Fruit fly (Drosophila melanogaster) whole organism, embryonic: ENCODE results near the gene CG4101.

Experiments
- Blimp-1 ChIP-seq: fragments of 200-800 bp; sonication (Bioruptor generic); optimal IDR thresholded peaks from 3 replicates; lab custom pipeline; 2018; ENCODE audit warnings: missing biosample characterization, missing genetic modification characterization, mild to moderate bottlenecking, moderate library complexity, missing genetic modification reagents
- CG10462 ChIP-seq: fragments of 200-800 bp; sonication (Bioruptor generic); optimal IDR thresholded peaks from 2 replicates; lab custom pipeline; 2016; ENCODE audit warnings: missing biosample characterization, missing genetic modification characterization
- CG11456 ChIP-seq: fragments of 200-800 bp; sonication (Bioruptor generic); IDR thresholded peaks from 3 replicates; pipeline ENCODE4 v1.3.6; 2022; ENCODE audit warnings: missing biosample characterization, missing genetic modification characterization
- CG11504 ChIP-seq: fragments of 200-800 bp; sonication (Bioruptor generic); optimal IDR thresholded peaks from 3 replicates; lab custom pipeline; 2019; ENCODE audit warnings: missing biosample characterization, mild to moderate bottlenecking, missing genetic modification characterization, moderate library complexity
- CG13296 ChIP-seq: fragments of 200-800 bp; sonication (Bioruptor generic); optimal IDR thresholded peaks from 3 replicates; lab custom pipeline; 2018; ENCODE audit warnings: missing biosample characterization, mild to moderate bottlenecking, missing genetic modification characterization
- CG15269 ChIP-seq: fragments of 200-800 bp; sonication (Bioruptor generic); optimal IDR thresholded peaks from 2 replicates; lab custom pipeline; 2018; ENCODE audit warnings: missing biosample characterization, mild to moderate bottlenecking, missing genetic modification characterization, moderate library complexity
- CG15601 ChIP-seq: fragments of 200-800 bp; sonication (Bioruptor generic); optimal IDR thresholded peaks from 3 replicates; lab custom pipeline; 2019; ENCODE audit warnings: missing biosample characterization, mild to moderate bottlenecking, missing genetic modification characterization, moderate library complexity
- CG15696 ChIP-seq: fragments of 200-800 bp; sonication (Bioruptor generic); optimal IDR thresholded peaks from 2 replicates; lab custom pipeline; 2019; ENCODE audit warnings: missing biosample characterization, mild to moderate bottlenecking, missing genetic modification characterization, moderate library complexity
- CG17568 ChIP-seq: fragments of 200-800 bp; sonication (Bioruptor generic); optimal IDR thresholded peaks from 2 replicates; lab custom pipeline; 2018; ENCODE audit warnings: missing biosample characterization, mild to moderate bottlenecking, missing genetic modification characterization, moderate library complexity
- CG1832 ChIP-seq: fragments of 200-800 bp; sonication (Bioruptor generic); optimal IDR thresholded peaks from 2 replicates; lab custom pipeline; 2017; ENCODE audit warnings: missing biosample characterization, mild to moderate bottlenecking, missing genetic modification characterization, inconsistent platforms
- CG32532 ChIP-seq: fragments of 200-800 bp; sonication (Bioruptor generic); IDR thresholded peaks from 2 replicates; pipeline ENCODE4 v1.3.6; 2022; ENCODE audit warnings: missing biosample characterization, missing genetic modification characterization
- CG3838 ChIP-seq: fragments of 200-800 bp; sonication (Bioruptor generic); optimal IDR thresholded peaks from 3 replicates; lab custom pipeline; 2016; ENCODE audit warnings: missing biosample characterization, missing genetic modification characterization
- CG4328 ChIP-seq: fragments of 200-800 bp; sonication (Bioruptor generic); optimal IDR thresholded peaks from 3 replicates; lab custom pipeline; 2017; ENCODE audit warnings: missing biosample characterization, missing genetic modification reagents, missing genetic modification characterization
- CG4424 ChIP-seq: fragments of 200-800 bp; sonication (Bioruptor generic); optimal IDR thresholded peaks from 3 replicates; lab custom pipeline; 2016; ENCODE audit warnings: missing biosample characterization, missing genetic modification characterization
- CG4617 ChIP-seq: fragments of 200-800 bp; sonication (Bioruptor generic); optimal IDR thresholded peaks from 3 replicates; lab custom pipeline; 2016; ENCODE audit warnings: missing biosample characterization, missing genetic modification characterization, borderline replicate concordance
- CHES-1-like ChIP-seq: fragments of 200-800 bp; sonication (Bioruptor generic); optimal IDR thresholded peaks from 2 replicates; lab custom pipeline; 2016; ENCODE audit warnings: missing biosample characterization, missing genetic modification characterization
- CkIIα-i1 ChIP-seq: fragments of 200-800 bp; sonication (Bioruptor generic); IDR thresholded peaks from 2 replicates; pipeline ENCODE4 v1.3.6; 2022; ENCODE audit warnings: missing biosample characterization, missing genetic modification characterization
- D ChIP-seq, 2 experiments: fragments of 200-800 bp in 1 of 2; fragments of >200 bp in 1 of 2; sonication (Bioruptor generic) in 1 of 2; optimal IDR thresholded peaks; 2 replicates in 1 of 2; 3 replicates in 1 of 2; lab custom pipeline; 2017; ENCODE audit warnings: mild to moderate bottlenecking in 1 of 2, missing biosample characterization in 1 of 2, missing genetic modification characterization in 1 of 2, missing genetic modification reagents in 1 of 2
- HLH3B ChIP-seq: fragments of 200-800 bp; sonication (Bioruptor generic); IDR thresholded peaks from 2 replicates; pipeline ENCODE4 v1.3.6; 2022; ENCODE audit warnings: missing biosample characterization, missing genetic modification characterization
- Hey ChIP-seq: fragments of 200-800 bp; sonication (Bioruptor generic); optimal IDR thresholded peaks from 3 replicates; lab custom pipeline; 2018; ENCODE audit warnings: missing biosample characterization, mild to moderate bottlenecking, missing genetic modification characterization
- NC2β ChIP-seq: fragments of 200-800 bp; sonication (Bioruptor generic); optimal IDR thresholded peaks from 2 replicates; lab custom pipeline; 2016; ENCODE audit warnings: missing biosample characterization, missing genetic modification characterization
- NFAT ChIP-seq: fragments of 200-800 bp; sonication (Bioruptor generic); IDR thresholded peaks from 2 replicates; pipeline ENCODE4 v1.3.6; 2022; ENCODE audit warnings: missing biosample characterization, missing genetic modification characterization
- Nf-YA ChIP-seq: fragments of 200-800 bp; sonication (Bioruptor generic); IDR thresholded peaks from 2 replicates; pipeline ENCODE4 v1.3.6; 2022; ENCODE audit warnings: missing biosample characterization, missing genetic modification characterization
- Nf-YC ChIP-seq: fragments of 200-800 bp; optimal IDR thresholded peaks from 3 replicates; lab custom pipeline; 2019; ENCODE audit warnings: missing biosample characterization, mild to moderate bottlenecking, missing genetic modification characterization, moderate library complexity
- Ravus ChIP-seq: fragments of 200-800 bp; sonication (Bioruptor generic); IDR thresholded peaks from 2 replicates; pipeline ENCODE4 v1.3.6; 2022; ENCODE audit warnings: missing biosample characterization, missing genetic modification characterization
- Rfx ChIP-seq: fragments of 200-800 bp; sonication (Bioruptor generic); IDR thresholded peaks from 2 replicates; pipeline ENCODE4 v1.3.6; 2022; ENCODE audit warnings: missing biosample characterization, missing genetic modification characterization
- Spps ChIP-seq: fragments of 200-800 bp; sonication (Bioruptor generic); optimal IDR thresholded peaks from 2 replicates; lab custom pipeline; 2018; ENCODE audit warnings: missing biosample characterization, mild to moderate bottlenecking, missing genetic modification characterization
- Usf ChIP-seq: fragments of 200-800 bp; sonication (Bioruptor generic); optimal IDR thresholded peaks from 2 replicates; lab custom pipeline; 2017; ENCODE audit warnings: missing genotype, missing biosample characterization, missing genetic modification characterization
- al ChIP-seq: fragments of 200-800 bp; sonication (Bioruptor generic); IDR thresholded peaks from 2 replicates; pipeline ENCODE4 v1.3.6; 2022; ENCODE audit warnings: missing biosample characterization, missing genetic modification characterization
- ash1 ChIP-seq: fragments of 200-800 bp; sonication (Bioruptor generic); optimal IDR thresholded peaks from 2 replicates; lab custom pipeline; 2018; ENCODE audit warnings: missing biosample characterization, mild to moderate bottlenecking, missing genetic modification characterization
- bcd ChIP-seq: fragments of 200-800 bp; sonication (Bioruptor generic); optimal IDR thresholded peaks from 2 replicates; lab custom pipeline; 2017; ENCODE audit warnings: missing biosample characterization, mild to moderate bottlenecking, missing genetic modification characterization
- bigmax ChIP-seq: fragments of 200-800 bp; sonication (Bioruptor generic); optimal IDR thresholded peaks from 2 replicates; lab custom pipeline; 2018; ENCODE audit warnings: missing biosample characterization, mild to moderate bottlenecking, missing genetic modification characterization
- cas ChIP-seq: fragments of 200-800 bp; sonication (Bioruptor generic); IDR thresholded peaks from 2 replicates; pipeline ENCODE4 v1.3.6; 2022; ENCODE audit warnings: missing biosample characterization, missing genetic modification characterization
- corto ChIP-seq: fragments of 200-800 bp; sonication (Bioruptor generic); optimal IDR thresholded peaks from 2 replicates; lab custom pipeline; 2016; ENCODE audit warnings: missing biosample characterization, mild to moderate bottlenecking, missing genetic modification characterization, moderate library complexity
- dysf ChIP-seq: fragments of 200-800 bp; sonication (Bioruptor generic); IDR thresholded peaks from 3 replicates; pipeline ENCODE4 v1.3.6; 2022; ENCODE audit warnings: missing biosample characterization, missing genetic modification characterization
- exex ChIP-seq: fragments of 200-800 bp; sonication (Bioruptor generic); optimal IDR thresholded peaks from 4 replicates; lab custom pipeline; 2018; ENCODE audit warnings: missing biosample characterization, mild to moderate bottlenecking, missing genetic modification characterization, moderate library complexity
- eyg ChIP-seq: fragments of 200-800 bp; sonication (Bioruptor generic); optimal IDR thresholded peaks from 3 replicates; lab custom pipeline; 2016; ENCODE audit warnings: missing biosample characterization, missing genetic modification characterization
- inv ChIP-seq: fragments of 200-800 bp; sonication (Bioruptor generic); IDR thresholded peaks from 2 replicates; pipeline ENCODE4 v1.3.6; 2022; ENCODE audit warnings: missing biosample characterization, missing genetic modification characterization; ENCODE audit not compliant: partially characterized antibody
- lbe ChIP-seq: fragments of 200-800 bp; sonication (Bioruptor generic); optimal IDR thresholded peaks from 2 replicates; lab custom pipeline; 2016; ENCODE audit warnings: missing biosample characterization, mild to moderate bottlenecking, missing genetic modification characterization
- lola ChIP-seq, 3 experiments: fragments of >200 bp in 2 of 3; fragments of 200-800 bp in 1 of 3; sonication (Bioruptor generic) in 1 of 3; optimal IDR thresholded peaks; 2 replicates each; lab custom pipeline; 2017 to 2019; ENCODE audit warnings: missing biosample characterization in 3 of 3, missing genetic modification characterization in 3 of 3, mild to moderate bottlenecking in 1 of 3, moderate library complexity in 1 of 3
- nau ChIP-seq: fragments of 200-800 bp; sonication (Bioruptor generic); optimal IDR thresholded peaks from 3 replicates; lab custom pipeline; 2017; ENCODE audit warnings: missing biosample characterization, mild to moderate bottlenecking, missing genetic modification characterization, missing genetic modification reagents
- oc ChIP-seq: fragments of 200-800 bp; sonication (Bioruptor generic); optimal IDR thresholded peaks from 2 replicates; lab custom pipeline; 2018; ENCODE audit warnings: missing biosample characterization, mild to moderate bottlenecking, missing genetic modification characterization, moderate library complexity
- otp ChIP-seq: fragments of 200-800 bp; sonication (Bioruptor generic); IDR thresholded peaks from 3 replicates; pipeline ENCODE4, ENCODE4 v1.3.6; 2022; ENCODE audit warnings: missing biosample characterization, missing genetic modification characterization
- pnt ChIP-seq: fragments of 200-800 bp; sonication (Bioruptor generic); optimal IDR thresholded peaks from 3 replicates; lab custom pipeline; 2016; ENCODE audit warnings: missing biosample characterization, missing genetic modification characterization
- pros ChIP-seq: fragments of 200-800 bp; sonication (Bioruptor generic); optimal IDR thresholded peaks from 3 replicates; lab custom pipeline; 2019; ENCODE audit warnings: missing biosample characterization, mild to moderate bottlenecking, missing genetic modification characterization, moderate library complexity
- scrt ChIP-seq: fragments of 200-800 bp; sonication (Bioruptor generic); optimal IDR thresholded peaks from 2 replicates; lab custom pipeline; 2018; ENCODE audit warnings: missing biosample characterization, mild to moderate bottlenecking, missing genetic modification characterization, moderate library complexity
- shn ChIP-seq: fragments of 200-800 bp; sonication (Bioruptor generic); optimal IDR thresholded peaks from 3 replicates; lab custom pipeline; 2016; ENCODE audit warnings: missing biosample characterization, missing genetic modification characterization
- sqz ChIP-seq: fragments of 200-800 bp; sonication (Bioruptor generic); optimal IDR thresholded peaks from 3 replicates; lab custom pipeline; 2018; ENCODE audit warnings: missing biosample characterization, mild to moderate bottlenecking, missing genetic modification characterization
- stc ChIP-seq: fragments of 200-800 bp; sonication (Bioruptor generic); IDR thresholded peaks from 2 replicates; pipeline ENCODE4 v1.3.6; 2022; ENCODE audit warnings: missing biosample characterization, missing genetic modification characterization
- zfh1 ChIP-seq: fragments of 200-800 bp; sonication (Bioruptor generic); IDR thresholded peaks from 3 replicates; pipeline ENCODE4 v1.3.6; 2022; ENCODE audit warnings: missing biosample characterization, missing genetic modification characterization

Gene CG4101

DNA sequence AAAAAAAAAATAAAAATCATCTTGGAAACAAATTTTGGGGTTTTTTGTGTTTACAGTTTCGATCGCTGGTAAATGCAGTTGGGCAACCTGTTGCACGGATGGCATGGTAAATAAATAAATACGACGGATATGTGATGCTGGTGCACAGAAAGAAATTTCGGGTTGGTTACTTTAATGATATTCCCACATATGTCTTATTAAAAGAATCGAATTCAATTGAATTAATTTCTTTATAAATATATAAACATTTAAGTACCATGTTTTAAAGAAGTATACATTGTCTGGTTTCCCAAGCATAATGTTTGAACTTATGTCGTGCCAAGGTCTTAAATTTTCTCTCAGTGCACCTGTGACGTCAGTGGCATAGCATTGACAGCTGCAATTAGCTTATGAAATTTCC lies 44.8 kb upstream of the CG4101 start (continued):
- TF ChIP-seq otp (GFP tag; lab: Robert Waterston, UW): peak; percentile 55; the same call in 2 of the 3 replicates
- TF ChIP-seq scrt (GFP tag; lab: Kevin White, UChicago): peak; percentile 49
- TF ChIP-seq nau (GFP tag; lab: Kevin White, UChicago): peak; percentile 43
- peak; percentile 40 for TF ChIP-seq Nf-YC
- peak; percentile 77 for TF ChIP-seq Blimp-1 (GFP tag; lab: Kevin White, UChicago)
- no peak for TF ChIP-seq D (optimal IDR thresholded peaks at IDR 0.05; lab: Kevin White, UChicago)
- peak; percentile 72 for TF ChIP-seq D (GFP tag; optimal IDR thresholded peaks at IDR 0.05; lab: Kevin White, UChicago)
- TF ChIP-seq CG17568 (GFP tag; lab: Kevin White, UChicago): peak; percentile 12
- peak; percentile 73 for TF ChIP-seq CG15601 (tag; lab: Kevin White, UChicago)
- no peak for TF ChIP-seq Usf
- TF ChIP-seq shn: no peak
- TF ChIP-seq CG13296 (GFP tag; lab: Kevin White, UChicago): peak; percentile 44
- peak; percentile 57; the same call in 2 of the 3 replicates for TF ChIP-seq dysf (GFP tag; lab: Robert Waterston, UW)
- TF ChIP-seq CG15269 (tag; lab: Kevin White, UChicago): peak; percentile 71
- TF ChIP-seq al (GFP tag; lab: Robert Waterston, UW): no peak
- no peak for TF ChIP-seq CG11456
- peak; percentile 46 for TF ChIP-seq bcd (GFP tag; lab: Kevin White, UChicago)
- TF ChIP-seq sqz (GFP tag; lab: Kevin White, UChicago): peak; percentile 9
- TF ChIP-seq CG32532 (GFP tag; lab: Robert Waterston, UW): no peak
- TF ChIP-seq CG1832 (GFP tag; lab: Kevin White, UChicago): no peak
- TF ChIP-seq NC2β (GFP tag; lab: Kevin White, UChicago): no peak
- TF ChIP-seq Hey (tag; lab: Kevin White, UChicago): no peak
- TF ChIP-seq exex (tag; lab: Kevin White, UChicago): no peak
- peak; percentile 19; the same call in 1 of the 2 replicates for TF ChIP-seq Rfx (GFP tag; lab: Robert Waterston, UW)
- TF ChIP-seq Spps (tag; lab: Kevin White, UChicago): peak; percentile 45
- TF ChIP-seq Ravus (GFP tag; lab: Robert Waterston, UW): no peak
- peak; percentile 56 for TF ChIP-seq CG4328
- peak; percentile 56 for TF ChIP-seq stc (GFP tag; lab: Robert Waterston, UW)
- TF ChIP-seq lbe (GFP tag; lab: Kevin White, UChicago): no peak
- TF ChIP-seq CG4617 (GFP tag; lab: Kevin White, UChicago): no peak
- peak; percentile 67 for TF ChIP-seq HLH3B (GFP tag; lab: Robert Waterston, UW)
- no peak for TF ChIP-seq Nf-YA (GFP tag; lab: Robert Waterston, UW)
- peak; percentile 81 for TF ChIP-seq CG11504
- TF ChIP-seq inv: no peak
- no peak for TF ChIP-seq CHES-1-like (GFP tag; lab: Kevin White, UChicago)
- TF ChIP-seq CG3838 (GFP tag; lab: Kevin White, UChicago): no peak
- TF ChIP-seq lola (GFP tag; optimal IDR thresholded peaks at IDR 0.05; lab: Kevin White, UChicago): peak in 1 of 3 experiments; percentile 70
- TF ChIP-seq pros (GFP tag; lab: Kevin White, UChicago): no peak
- no peak for TF ChIP-seq eyg (GFP tag; lab: Kevin White, UChicago)
- no peak for TF ChIP-seq NFAT
- peak; percentile 53 for TF ChIP-seq oc
- TF ChIP-seq corto: no peak
- no peak for TF ChIP-seq CkIIα-i1
- peak; percentile 61 for TF ChIP-seq CG15696 (tag; lab: Kevin White, UChicago)
- no peak for TF ChIP-seq ash1
- TF ChIP-seq pnt (GFP tag; lab: Kevin White, UChicago): no peak
- TF ChIP-seq cas: no peak
- TF ChIP-seq bigmax (GFP tag; lab: Kevin White, UChicago): no peak
- no peak for TF ChIP-seq CG10462 (GFP tag; lab: Kevin White, UChicago)
- TF ChIP-seq CG4424 (GFP tag; lab: Kevin White, UChicago): peak; percentile 65
- TF ChIP-seq zfh1: peak; percentile 64
